Worm (Caenorhabditis elegans): ENCODE measurements around the gene sri-63.

Gene sri-63

ce11 chrII:3287073-3287472 is at the start of gene sri-63:
sri-63 (plus strand) TSS chrII:3287373.
- TF ChIP-seq nhr-11 (tag; optimal IDR thresholded peaks at IDR 0.05) (no peak), pqm-1 (tag; optimal IDR thresholded peaks at IDR 0.05) (no peak), pag-3 (tag; optimal IDR thresholded peaks at IDR 0.05; ENCODE audit: borderline replicate concordance, insufficient read depth) (no peak), ets-5 (GFP tag; IDR thresholded peaks at IDR 0.05) (no peak), hlh-4 (tag; optimal IDR thresholded peaks at IDR 0.05) (no peak), ztf-4 (tag; optimal IDR thresholded peaks at IDR 0.05) (no peak), dsc-1 (tag; optimal IDR thresholded peaks at IDR 0.05) (no peak), C34B4.2 (tag; optimal IDR thresholded peaks at IDR 0.05) (no peak), ztf-11 (tag; optimal IDR thresholded peaks at IDR 0.05) (no peak), sup-37 (GFP tag; optimal IDR thresholded peaks at IDR 0.05) (no peak), rnt-1 (tag; optimal IDR thresholded peaks at IDR 0.05) (no peak), lin-14 (GFP tag; optimal IDR thresholded peaks at IDR 0.05) (no peak), unc-62 (GFP tag; optimal IDR thresholded peaks at IDR 0.05) (no peak), ceh-82 (tag; optimal IDR thresholded peaks at IDR 0.05) (no peak), fkh-8 (tag; optimal IDR thresholded peaks at IDR 0.05) (no peak)

DNA sequence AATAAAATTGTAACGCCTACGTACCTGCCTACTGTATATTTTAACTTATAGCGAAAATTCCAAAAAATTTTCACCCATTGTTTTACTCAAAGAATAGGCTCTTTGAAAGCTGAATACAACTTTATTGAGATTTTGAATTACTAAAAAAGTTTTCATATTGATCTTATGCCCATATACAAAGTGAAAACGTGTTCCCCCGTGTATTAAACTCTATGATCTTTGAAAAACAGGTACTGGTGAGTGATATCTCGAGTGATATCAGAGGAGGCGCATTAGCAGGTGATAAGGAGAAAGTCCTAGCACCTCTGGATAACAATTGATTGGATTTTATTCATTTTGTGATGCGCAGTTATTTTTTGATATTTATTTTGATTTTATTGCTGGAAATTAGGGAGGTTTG is 47.0 kb upstream of the sri-63 start, which contains the start of gene C17F4.3:
Gene C17F4.3, plus strand, starts transcription at position 301 of the 400 bp plus-strand sequence.
- TF ChIP-seq lin-15B (tag; optimal IDR thresholded peaks at IDR 0.05), result no peak
- TF ChIP-seq blmp-1 (tag; optimal IDR thresholded peaks at IDR 0.05), result peak; percentile 87
- TF ChIP-seq mef-2 (tag; optimal IDR thresholded peaks at IDR 0.05), result no peak
- TF ChIP-seq C16A3.4 (tag; optimal IDR thresholded peaks at IDR 0.05), result no peak
- TF ChIP-seq vab-15 (tag; optimal IDR thresholded peaks at IDR 0.05), result no peak
- no peak for TF ChIP-seq pqm-1 (tag; optimal IDR thresholded peaks at IDR 0.05)

DNA sequence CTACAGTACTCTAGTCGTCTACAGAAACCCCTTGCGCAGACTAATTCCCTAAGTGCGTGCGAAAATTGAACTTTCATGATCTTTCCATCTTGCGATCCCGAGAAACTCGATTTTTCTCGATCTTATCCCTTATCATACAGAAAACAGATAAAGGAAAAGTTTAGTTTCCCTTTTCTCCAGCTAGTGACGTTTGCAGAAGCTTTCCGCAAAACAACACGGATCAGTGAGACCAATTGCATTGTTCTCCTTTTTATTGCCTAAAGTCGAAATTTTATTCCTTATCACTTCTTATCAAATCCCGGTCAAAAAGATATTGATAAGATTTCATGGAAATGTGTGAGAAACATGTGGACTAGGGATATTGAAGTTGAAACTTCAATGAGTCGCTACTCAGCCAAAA is 45.3 kb upstream of the sri-63 start:
- TF ChIP-seq elt-3 (tag; optimal IDR thresholded peaks at IDR 0.05), result peak in 2 of 6 experiments; percentile 50 to 77
- TF ChIP-seq blmp-1 (tag; optimal IDR thresholded peaks at IDR 0.05), result peak; percentile 99
- no peak for TF ChIP-seq egl-13 (tag; optimal IDR thresholded peaks at IDR 0.05)

ce11 chrII:3244070-3244469 is 43.1 kb upstream of the sri-63 start, which contains the start of gene C17F4.12:
C17F4.12 (minus strand) TSS chrII:3244170.
- no peak for TF ChIP-seq aly-2 (tag; optimal IDR thresholded peaks at IDR 0.05)
- TF ChIP-seq blmp-1 (tag; optimal IDR thresholded peaks at IDR 0.05), result peak; percentile 85
- no peak for TF ChIP-seq C34B4.2 (tag; optimal IDR thresholded peaks at IDR 0.05)
- TF ChIP-seq elt-3 (tag; optimal IDR thresholded peaks at IDR 0.05), result peak in 1 of 6 experiments; percentile 9
- no peak for TF ChIP-seq snpc-4 (tag; optimal IDR thresholded peaks at IDR 0.05)

ce11 chrII:3244758-3245157 is 42.4 kb upstream of the sri-63 start:
- TF ChIP-seq pax-3 (tag; optimal IDR thresholded peaks at IDR 0.05), result no peak
- TF ChIP-seq fos-1 (tag; optimal IDR thresholded peaks at IDR 0.05), result no peak
- no peak for TF ChIP-seq ces-1 (GFP tag; optimal IDR thresholded peaks at IDR 0.05)
- TF ChIP-seq alr-1 (tag; optimal IDR thresholded peaks at IDR 0.05; ENCODE audit: borderline replicate concordance), result no peak
- no peak for TF ChIP-seq ceh-8 (GFP tag; optimal IDR thresholded peaks at IDR 0.05)

ce11 chrII:3245836-3246235 is 41.3 kb upstream of the sri-63 start, which contains the start of gene C17F4.7:
C17F4.7 (minus strand) TSS chrII:3246015.
- peak in 1 of 2 experiments; percentile 34 for TF ChIP-seq lin-35 (GFP tag; optimal IDR thresholded peaks at IDR 0.05)
- no peak for TF ChIP-seq snpc-4 (tag; optimal IDR thresholded peaks at IDR 0.05)
- no peak for TF ChIP-seq ztf-4 (tag; optimal IDR thresholded peaks at IDR 0.05)
- no peak for TF ChIP-seq nhr-20 (tag; optimal IDR thresholded peaks at IDR 0.05)
- TF ChIP-seq fkh-4 (tag; optimal IDR thresholded peaks at IDR 0.05; ENCODE audit: borderline replicate concordance), result no peak
- TF ChIP-seq C04F5.9 (tag; optimal IDR thresholded peaks at IDR 0.05), result no peak
- TF ChIP-seq alr-1 (tag; optimal IDR thresholded peaks at IDR 0.05; ENCODE audit: borderline replicate concordance), result no peak
- no peak for TF ChIP-seq unc-62 (GFP tag; optimal IDR thresholded peaks at IDR 0.05)
- TF ChIP-seq aly-2 (tag; optimal IDR thresholded peaks at IDR 0.05), result no peak
- TF ChIP-seq lir-3 (tag; optimal IDR thresholded peaks at IDR 0.05; ENCODE audit: poor library complexity), result no peak
- peak; percentile 69 for TF ChIP-seq tlp-1 (tag; optimal IDR thresholded peaks at IDR 0.05)
- peak; percentile 98 for TF ChIP-seq elt-2 (tag; optimal IDR thresholded peaks at IDR 0.05)
- no peak for TF ChIP-seq xbp-1 (tag; optimal IDR thresholded peaks at IDR 0.05)
- no peak for TF ChIP-seq ceh-63 (GFP tag; optimal IDR thresholded peaks at IDR 0.05)
- peak; percentile 62 for TF ChIP-seq pqm-1 (tag; optimal IDR thresholded peaks at IDR 0.05)
- TF ChIP-seq zip-4 (GFP tag; optimal IDR thresholded peaks at IDR 0.05), result no peak
- peak; percentile 38 for TF ChIP-seq jun-1 (tag; optimal IDR thresholded peaks at IDR 0.05)
- peak; percentile 37 for TF ChIP-seq nhr-90 (tag; optimal IDR thresholded peaks at IDR 0.05; ENCODE audit: poor library complexity)
- TF ChIP-seq ztf-11 (tag; optimal IDR thresholded peaks at IDR 0.05), result no peak

All from whole organism, L1 larva.